Worm (Caenorhabditis elegans) whole organism, young adult: ENCODE data around the gene tag-322.
A peak's percentile ranks its signal among the peaks of the same experiment; 100 is the strongest.

ENCODE experiments used
- C17E4.6 ChIP-seq: fragments of 200-800 bp; sonication (Bioruptor generic); IDR thresholded peaks from 2 replicates; pipeline ENCODE4 v1.3.6; 2022; ENCODE audit warnings: missing genetic modification reagents, missing genetic modification characterization, missing compliant biosample characterization
- F23B12.7 ChIP-seq: sonication (generic microtip); optimal IDR thresholded peaks from 2 replicates; lab custom pipeline; 2017; ENCODE audit warnings: missing genetic modification characterization, mild to moderate bottlenecking, missing compliant biosample characterization, antibody characterized with exemption, moderate library complexity; ENCODE audit not compliant: insufficient read depth
- F37B4.10 ChIP-seq: fragments of 200-800 bp; sonication (Bioruptor generic); IDR thresholded peaks from 2 replicates; pipeline ENCODE4 v1.3.6; 2022; ENCODE audit warnings: missing genetic modification characterization, missing compliant biosample characterization
- F39B2.1 ChIP-seq: fragments of 200-800 bp; sonication (Bioruptor generic); IDR thresholded peaks from 2 replicates; pipeline ENCODE4 v1.3.6; 2022; ENCODE audit warnings: missing genetic modification reagents, missing genetic modification characterization, missing compliant biosample characterization
- F52B5.7 ChIP-seq: sonication (generic microtip); optimal IDR thresholded peaks from 2 replicates; lab custom pipeline; 2016; ENCODE audit warnings: mild to moderate bottlenecking, missing genetic modification characterization, missing compliant biosample characterization
- F55B11.4 ChIP-seq: sonication (generic microtip); optimal IDR thresholded peaks from 2 replicates; lab custom pipeline; 2016; ENCODE audit warnings: missing compliant biosample characterization, missing genetic modification characterization, borderline replicate concordance; ENCODE audit not compliant: insufficient read depth
- K12H6.12 ChIP-seq: fragments of 200-800 bp; sonication (Bioruptor generic); optimal IDR thresholded peaks from 2 replicates; lab custom pipeline; 2018; ENCODE audit warnings: mild to moderate bottlenecking, missing genetic modification characterization, missing compliant biosample characterization
- T26A5.8 ChIP-seq: sonication (generic microtip); optimal IDR thresholded peaks from 2 replicates; lab custom pipeline; 2016; ENCODE audit warnings: missing genetic modification characterization, missing compliant biosample characterization
- Y56A3A.18 ChIP-seq: fragments of 200-800 bp; sonication (Bioruptor generic); IDR thresholded peaks from 2 replicates; pipeline ENCODE4 v1.3.6; 2022; ENCODE audit warnings: missing genetic modification reagents, missing genetic modification characterization, missing compliant biosample characterization
- ama-1 ChIP-seq, 3 experiments: fragments of 150-350 bp in 1 of 3; sonication (generic microtip) in 2 of 3; optimal IDR thresholded peaks; 2 replicates each; lab custom pipeline; 2014 to 2018; ENCODE audit warnings: missing biosample characterization in 2 of 3, missing genetic modification characterization in 2 of 3, missing genetic modification reagents in 2 of 3
- attf-3 ChIP-seq: fragments of 200-800 bp; sonication (Bioruptor generic); conservative IDR thresholded peaks from 2 replicates; pipeline ENCODE4 v1.3.6; 2022; ENCODE audit warnings: missing genetic modification reagents, missing genetic modification characterization, missing compliant biosample characterization
- attf-6 ChIP-seq: fragments of 200-800 bp; sonication (Bioruptor generic); IDR thresholded peaks from 2 replicates; pipeline ENCODE4 v1.3.6; 2022; ENCODE audit warnings: missing genetic modification reagents, missing genetic modification characterization, missing compliant biosample characterization
- cebp-2 ChIP-seq: fragments of 200-800 bp; sonication (Bioruptor generic); IDR thresholded peaks from 2 replicates; pipeline ENCODE4 v1.3.6; 2022; ENCODE audit warnings: missing genetic modification characterization, missing compliant biosample characterization
- ceh-100 ChIP-seq: fragments of 200-800 bp; sonication (Bioruptor generic); IDR thresholded peaks from 2 replicates; pipeline ENCODE4 v1.3.6; 2022; ENCODE audit warnings: missing genetic modification reagents, missing genetic modification characterization, missing compliant biosample characterization
- ceh-40 ChIP-seq: fragments of 200-800 bp; sonication (Bioruptor generic); IDR thresholded peaks from 2 replicates; pipeline ENCODE4 v1.3.6; 2022; ENCODE audit warnings: missing genetic modification characterization, missing compliant biosample characterization
- ceh-58 ChIP-seq: fragments of 200-800 bp; sonication (Bioruptor generic); IDR thresholded peaks from 2 replicates; pipeline ENCODE4 v1.3.6; 2022; ENCODE audit warnings: missing genetic modification characterization, missing compliant biosample characterization
- ceh-79 ChIP-seq: sonication (generic microtip); optimal IDR thresholded peaks from 2 replicates; lab custom pipeline; 2017; ENCODE audit warnings: mild to moderate bottlenecking, missing genetic modification characterization, missing compliant biosample characterization
- die-1 ChIP-seq: sonication (generic microtip); optimal IDR thresholded peaks from 2 replicates; lab custom pipeline; 2016; ENCODE audit warnings: missing genotype, mild to moderate bottlenecking, missing genetic modification characterization, missing compliant biosample characterization
- efl-1 ChIP-seq: fragments of 150-350 bp; optimal IDR thresholded peaks from 2 replicates; lab custom pipeline; 2014; ENCODE audit warnings: missing biosample characterization, missing genetic modification reagents, missing genetic modification characterization
- egrh-3 ChIP-seq: fragments of 200-800 bp; sonication (Bioruptor generic); IDR thresholded peaks from 2 replicates; pipeline ENCODE4 v1.3.6; 2022; ENCODE audit warnings: missing genetic modification reagents, missing genetic modification characterization, missing compliant biosample characterization
- fkh-3 ChIP-seq: sonication (generic microtip); optimal IDR thresholded peaks from 2 replicates; lab custom pipeline; 2016; ENCODE audit warnings: mild to moderate bottlenecking, missing genetic modification characterization, missing compliant biosample characterization
- gei-17 ChIP-seq: fragments of 200-800 bp; sonication (Bioruptor generic); optimal IDR thresholded peaks from 2 replicates; lab custom pipeline; 2018; ENCODE audit warnings: mild to moderate bottlenecking, missing genetic modification characterization, missing compliant biosample characterization
- hrde-1 ChIP-seq: sonication (generic microtip); optimal IDR thresholded peaks from 2 replicates; lab custom pipeline; 2016; ENCODE audit warnings: missing genetic modification characterization, mild to moderate bottlenecking, missing compliant biosample characterization, moderate library complexity, missing genotype, missing genetic modification reagents, borderline replicate concordance
- lin-26 ChIP-seq: fragments of 200-800 bp; sonication (Bioruptor generic); IDR thresholded peaks from 2 replicates; pipeline ENCODE4 v1.3.6; 2022; ENCODE audit warnings: missing genetic modification reagents, missing genetic modification characterization, missing compliant biosample characterization
- madf-10 ChIP-seq: sonication (generic microtip); optimal IDR thresholded peaks from 2 replicates; lab custom pipeline; 2016; ENCODE audit warnings: mild to moderate bottlenecking, missing genetic modification characterization, missing compliant biosample characterization
- madf-3 ChIP-seq: fragments of 200-800 bp; sonication (Bioruptor generic); IDR thresholded peaks from 2 replicates; pipeline ENCODE4 v1.3.6; 2022; ENCODE audit warnings: missing genetic modification reagents, missing genetic modification characterization, missing compliant biosample characterization
- mel-28 ChIP-seq: sonication (generic microtip); optimal IDR thresholded peaks from 2 replicates; lab custom pipeline; 2016; ENCODE audit warnings: borderline replicate concordance, mild to moderate bottlenecking, missing genetic modification characterization, missing compliant biosample characterization
- mes-4 ChIP-seq: sonication (generic microtip); optimal IDR thresholded peaks from 2 replicates; lab custom pipeline; 2016; ENCODE audit warnings: missing genotype, missing genetic modification characterization, missing compliant biosample characterization
- nfya-1 ChIP-seq: sonication (generic microtip); optimal IDR thresholded peaks from 2 replicates; lab custom pipeline; 2017; ENCODE audit warnings: antibody characterized with exemption, missing compliant biosample characterization, missing genetic modification characterization, borderline replicate concordance; ENCODE audit not compliant: insufficient read depth
- nfya-2 ChIP-seq: fragments of 200-800 bp; sonication (Bioruptor generic); IDR thresholded peaks from 2 replicates; pipeline ENCODE4 v1.3.6; 2022; ENCODE audit warnings: missing genetic modification reagents, missing genetic modification characterization, missing compliant biosample characterization
- rcor-1 ChIP-seq: fragments of 200-800 bp; sonication (Bioruptor generic); IDR thresholded peaks from 2 replicates; pipeline ENCODE4 v1.3.6; 2022; ENCODE audit warnings: missing genetic modification reagents, missing genetic modification characterization, missing compliant biosample characterization
- sdz-38 ChIP-seq: sonication (generic microtip); optimal IDR thresholded peaks from 2 replicates; lab custom pipeline; 2016; ENCODE audit warnings: missing genotype, missing genetic modification characterization, missing compliant biosample characterization
- snpc-1.3 ChIP-seq: sonication (generic microtip); optimal IDR thresholded peaks from 2 replicates; lab custom pipeline; 2017; ENCODE audit warnings: missing genetic modification characterization, mild to moderate bottlenecking, missing compliant biosample characterization, antibody characterized with exemption, moderate library complexity, missing genotype, missing genetic modification reagents; ENCODE audit not compliant: insufficient read depth
- snpc-3.4 ChIP-seq: sonication (generic microtip); optimal IDR thresholded peaks from 2 replicates; lab custom pipeline; 2017; ENCODE audit warnings: missing genetic modification characterization, mild to moderate bottlenecking, missing compliant biosample characterization, antibody characterized with exemption, moderate library complexity, missing genotype, missing genetic modification reagents
- snpc-4 ChIP-seq, 5 experiments: fragments of 150-350 bp in 1 of 5; sonication (generic microtip) in 4 of 5; optimal IDR thresholded peaks; 2 replicates each; lab custom pipeline; 2014 to 2018; ENCODE audit warnings: missing genetic modification characterization in 5 of 5, missing biosample characterization in 3 of 5, antibody characterized with exemption in 2 of 5, mild to moderate bottlenecking in 2 of 5, missing compliant biosample characterization in 2 of 5, missing genotype in 2 of 5, moderate library complexity in 2 of 5, missing genetic modification reagents in 1 of 5
- tbx-9 ChIP-seq: sonication (generic microtip); optimal IDR thresholded peaks from 2 replicates; lab custom pipeline; 2016; ENCODE audit warnings: borderline replicate concordance, missing genetic modification characterization, inconsistent platforms, missing compliant biosample characterization
- tlf-1 ChIP-seq: fragments of 200-800 bp; sonication (Bioruptor generic); optimal IDR thresholded peaks from 2 replicates; lab custom pipeline; 2018; ENCODE audit warnings: mild to moderate bottlenecking, missing genetic modification characterization, missing compliant biosample characterization
- ztf-26 ChIP-seq: sonication (generic microtip); optimal IDR thresholded peaks from 2 replicates; lab custom pipeline; 2017; ENCODE audit warnings: missing genetic modification characterization, missing compliant biosample characterization

The tag-322 gene

DNA sequence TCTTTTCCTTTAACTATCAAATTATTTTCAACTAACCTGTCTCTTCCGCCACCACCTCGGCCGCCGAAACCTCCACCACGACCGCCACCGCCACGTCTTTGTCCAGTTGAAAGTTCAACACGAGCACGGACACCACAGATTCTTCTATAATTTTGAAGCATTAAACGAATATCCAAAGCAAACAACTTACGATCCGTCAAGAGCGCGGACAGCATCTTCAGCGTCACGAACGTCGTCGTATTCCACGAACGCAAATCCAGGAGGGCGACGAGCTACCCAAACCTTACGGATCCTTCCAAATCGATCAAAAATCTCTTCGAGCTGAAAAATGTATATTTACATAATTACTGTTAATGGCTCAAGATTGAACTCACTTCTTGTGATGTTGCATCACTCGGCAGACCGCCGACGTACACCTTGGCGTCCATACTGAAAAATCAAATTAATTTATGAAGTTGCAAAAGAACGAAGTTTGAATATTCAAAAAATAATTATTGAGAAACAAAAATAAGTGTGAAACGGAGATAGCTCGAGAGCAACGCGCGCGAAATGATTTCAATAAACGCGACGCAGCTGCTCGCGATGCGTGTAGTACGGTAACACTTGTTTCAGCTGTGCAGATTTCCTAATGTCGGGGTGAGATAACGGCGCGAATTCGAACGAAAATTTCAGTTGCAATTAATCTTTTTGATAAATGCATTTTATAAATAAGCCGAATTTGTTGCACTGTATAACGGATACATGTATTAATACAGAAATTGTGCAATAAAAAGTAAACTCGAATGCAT is 5.6 kb upstream of the tag-322 start, which contains the start of gene rsp-6 (continued):
- no peak for TF ChIP-seq F39B2.1 (GFP tag; lab: Robert Waterston, UW)
- peak; percentile 62 for TF ChIP-seq rcor-1 (GFP tag; lab: Robert Waterston, UW)
- peak; percentile 28 for TF ChIP-seq ama-1 (optimal IDR thresholded peaks at IDR 0.05; lab: Kevin White, UChicago)
- peak in 1 of 2 experiments; percentile 29 for TF ChIP-seq ama-1 (GFP tag; optimal IDR thresholded peaks at IDR 0.05; lab: Kevin White, UChicago)
- TF ChIP-seq ztf-26 (tag; lab: Kevin White, UChicago) = no peak
- peak; percentile 75 for TF ChIP-seq snpc-3.4 (tag; lab: Kevin White, UChicago)
- peak; percentile 77 for TF ChIP-seq lin-26 (GFP tag; lab: Robert Waterston, UW)
- peak; percentile 80 for TF ChIP-seq snpc-1.3 (tag; lab: Kevin White, UChicago)
- peak; percentile 61 for TF ChIP-seq ceh-100 (GFP tag; lab: Robert Waterston, UW)
- TF ChIP-seq F55B11.4 (tag; lab: Kevin White, UChicago) = no peak
- peak; percentile 64 for TF ChIP-seq egrh-3 (GFP tag; lab: Robert Waterston, UW)
- no peak for TF ChIP-seq T26A5.8 (tag; lab: Kevin White, UChicago)
- peak; percentile 88 for TF ChIP-seq madf-10 (tag; lab: Kevin White, UChicago)
- peak; percentile 93 for TF ChIP-seq efl-1 (GFP tag; lab: Kevin White, UChicago)
- peak; percentile 81 for TF ChIP-seq F23B12.7
- TF ChIP-seq attf-3 (GFP tag; lab: Robert Waterston, UW) = peak; percentile 30; the same call in 1 of the 2 replicates
- no peak for TF ChIP-seq fkh-3 (tag; lab: Kevin White, UChicago)
- TF ChIP-seq Y56A3A.18 (GFP tag; lab: Robert Waterston, UW) = no peak
- TF ChIP-seq die-1 = peak; percentile 53
- TF ChIP-seq nfya-1 = no peak
- TF ChIP-seq snpc-4 (GFP tag; optimal IDR thresholded peaks at IDR 0.05; lab: Kevin White, UChicago) = peak; percentile 15
- peak; percentile 36 to 74 (median 62) for TF ChIP-seq snpc-4 (tag; optimal IDR thresholded peaks at IDR 0.05; lab: Kevin White, UChicago)
- TF ChIP-seq ceh-58 = no peak
- TF ChIP-seq madf-3 (GFP tag; lab: Robert Waterston, UW) = peak; percentile 99
- no peak for TF ChIP-seq cebp-2 (GFP tag; lab: Robert Waterston, UW)
- TF ChIP-seq F37B4.10 (GFP tag; lab: Robert Waterston, UW) = no peak
- TF ChIP-seq tbx-9 (tag; lab: Kevin White, UChicago) = no peak
- TF ChIP-seq hrde-1 = no peak
- no peak for TF ChIP-seq mel-28 (tag; lab: Kevin White, UChicago)
- TF ChIP-seq K12H6.12 (tag; lab: Kevin White, UChicago) = peak; percentile 73
- TF ChIP-seq F52B5.7 (tag; lab: Kevin White, UChicago) = no peak
- TF ChIP-seq C17E4.6 = peak; percentile 43; the same call in 1 of the 2 replicates
- TF ChIP-seq mes-4 (tag; lab: Kevin White, UChicago) = no peak
- no peak for TF ChIP-seq ceh-40
- no peak; the same call in 1 of the 2 replicates for TF ChIP-seq attf-6
- TF ChIP-seq tlf-1 (GFP tag; lab: Kevin White, UChicago) = peak; percentile 88
- no peak for TF ChIP-seq ceh-79 (tag; lab: Kevin White, UChicago)
- no peak for TF ChIP-seq nfya-2 (GFP tag; lab: Robert Waterston, UW)
- TF ChIP-seq gei-17 (GFP tag; lab: Kevin White, UChicago) = no peak
- no peak for TF ChIP-seq sdz-38
- TF ChIP-seq, all 124 proteins: peak for 57
